Worm (Caenorhabditis elegans) whole organism, young adult: Measurements from ENCODE around the gene nmr-2.

Experiments used
- B0019.2 ChIP-seq: fragments of 200-800 bp; sonication (Bioruptor generic); conservative IDR thresholded peaks from 2 replicates; pipeline ENCODE4 v1.3.6; 2022; ENCODE audit warnings: missing genetic modification reagents, missing genetic modification characterization, missing compliant biosample characterization
- B0336.3 ChIP-seq: fragments of 200-800 bp; sonication (Bioruptor generic); IDR thresholded peaks from 2 replicates; pipeline ENCODE4 v1.3.6; 2022; ENCODE audit warnings: missing genetic modification characterization, missing compliant biosample characterization
- F39B2.1 ChIP-seq: fragments of 200-800 bp; sonication (Bioruptor generic); IDR thresholded peaks from 2 replicates; pipeline ENCODE4 v1.3.6; 2022; ENCODE audit warnings: missing genetic modification reagents, missing genetic modification characterization, missing compliant biosample characterization
- F57A8.1 ChIP-seq: fragments of 200-800 bp; sonication (Bioruptor generic); optimal IDR thresholded peaks from 2 replicates; lab custom pipeline; 2018; ENCODE audit warnings: mild to moderate bottlenecking, missing genetic modification characterization, moderate library complexity, missing compliant biosample characterization
- K12H6.12 ChIP-seq: fragments of 200-800 bp; sonication (Bioruptor generic); optimal IDR thresholded peaks from 2 replicates; lab custom pipeline; 2018; ENCODE audit warnings: mild to moderate bottlenecking, missing genetic modification characterization, missing compliant biosample characterization
- Y53G8AR.9 ChIP-seq: fragments of 200-800 bp; sonication (Bioruptor generic); conservative IDR thresholded peaks from 2 replicates; pipeline ENCODE4 v1.3.6; 2022; ENCODE audit warnings: missing genetic modification reagents, missing genetic modification characterization, missing compliant biosample characterization
- Y67H2A.10 ChIP-seq: fragments of 200-800 bp; sonication (Bioruptor generic); conservative IDR thresholded peaks from 2 replicates; pipeline ENCODE4 v1.3.6; 2022; ENCODE audit warnings: missing genetic modification reagents, missing genetic modification characterization, missing compliant biosample characterization
- Y95B8A.8 ChIP-seq: fragments of 200-800 bp; sonication (Bioruptor generic); IDR thresholded peaks from 2 replicates; pipeline ENCODE4 v1.3.6; 2022; ENCODE audit warnings: missing genetic modification reagents, missing genetic modification characterization, missing compliant biosample characterization
- ZK185.1 ChIP-seq: sonication (generic microtip); optimal IDR thresholded peaks from 2 replicates; lab custom pipeline; 2016; ENCODE audit warnings: mild to moderate bottlenecking, missing genetic modification characterization, missing compliant biosample characterization; ENCODE audit not compliant: poor library complexity, severe bottlenecking
- aptf-3 ChIP-seq: fragments of 200-800 bp; sonication (Bioruptor generic); IDR thresholded peaks from 2 replicates; pipeline ENCODE4 v1.3.6; 2022; ENCODE audit warnings: missing genetic modification characterization, missing compliant biosample characterization
- athp-1 ChIP-seq: sonication (generic microtip); optimal IDR thresholded peaks from 2 replicates; lab custom pipeline; 2017; ENCODE audit warnings: mild to moderate bottlenecking, missing genetic modification characterization, missing compliant biosample characterization
- attf-3 ChIP-seq: fragments of 200-800 bp; sonication (Bioruptor generic); conservative IDR thresholded peaks from 2 replicates; pipeline ENCODE4 v1.3.6; 2022; ENCODE audit warnings: missing genetic modification reagents, missing genetic modification characterization, missing compliant biosample characterization
- ccch-3 ChIP-seq: fragments of 200-800 bp; sonication (Bioruptor generic); optimal IDR thresholded peaks from 2 replicates; lab custom pipeline; 2018; ENCODE audit warnings: mild to moderate bottlenecking, missing genetic modification characterization, missing compliant biosample characterization
- ceh-100 ChIP-seq: fragments of 200-800 bp; sonication (Bioruptor generic); IDR thresholded peaks from 2 replicates; pipeline ENCODE4 v1.3.6; 2022; ENCODE audit warnings: missing genetic modification reagents, missing genetic modification characterization, missing compliant biosample characterization
- ceh-40 ChIP-seq: fragments of 200-800 bp; sonication (Bioruptor generic); IDR thresholded peaks from 2 replicates; pipeline ENCODE4 v1.3.6; 2022; ENCODE audit warnings: missing genetic modification characterization, missing compliant biosample characterization
- ceh-91 ChIP-seq: fragments of 200-800 bp; sonication (Bioruptor generic); IDR thresholded peaks from 2 replicates; pipeline ENCODE4 v1.3.6; 2022; ENCODE audit warnings: missing genetic modification reagents, missing genetic modification characterization, missing compliant biosample characterization
- dpff-1 ChIP-seq: sonication (generic microtip); optimal IDR thresholded peaks from 2 replicates; lab custom pipeline; 2017; ENCODE audit warnings: mild to moderate bottlenecking, missing genetic modification characterization, missing compliant biosample characterization
- efl-1 ChIP-seq: fragments of 150-350 bp; optimal IDR thresholded peaks from 2 replicates; lab custom pipeline; 2014; ENCODE audit warnings: missing biosample characterization, missing genetic modification reagents, missing genetic modification characterization
- egl-44 ChIP-seq: fragments of 200-800 bp; sonication (Bioruptor generic); IDR thresholded peaks from 2 replicates; pipeline ENCODE4 v1.3.6; 2022; ENCODE audit warnings: missing genetic modification reagents, missing genetic modification characterization, missing compliant biosample characterization
- egrh-3 ChIP-seq: fragments of 200-800 bp; sonication (Bioruptor generic); IDR thresholded peaks from 2 replicates; pipeline ENCODE4 v1.3.6; 2022; ENCODE audit warnings: missing genetic modification reagents, missing genetic modification characterization, missing compliant biosample characterization
- gei-17 ChIP-seq: fragments of 200-800 bp; sonication (Bioruptor generic); optimal IDR thresholded peaks from 2 replicates; lab custom pipeline; 2018; ENCODE audit warnings: mild to moderate bottlenecking, missing genetic modification characterization, missing compliant biosample characterization
- hrde-1 ChIP-seq: sonication (generic microtip); optimal IDR thresholded peaks from 2 replicates; lab custom pipeline; 2016; ENCODE audit warnings: missing genetic modification characterization, mild to moderate bottlenecking, missing compliant biosample characterization, moderate library complexity, missing genotype, missing genetic modification reagents, borderline replicate concordance
- hsf-1 ChIP-seq: fragments of 200-800 bp; sonication (Bioruptor generic); IDR thresholded peaks from 2 replicates; pipeline ENCODE4 v1.3.6; 2022; ENCODE audit warnings: missing genetic modification reagents, missing genetic modification characterization, missing compliant biosample characterization
- let-526 ChIP-seq: fragments of 200-800 bp; sonication (Bioruptor generic); IDR thresholded peaks from 2 replicates; pipeline ENCODE4 v1.3.6; 2022; ENCODE audit warnings: missing genetic modification reagents, missing genetic modification characterization, missing compliant biosample characterization
- lin-26 ChIP-seq: fragments of 200-800 bp; sonication (Bioruptor generic); IDR thresholded peaks from 2 replicates; pipeline ENCODE4 v1.3.6; 2022; ENCODE audit warnings: missing genetic modification reagents, missing genetic modification characterization, missing compliant biosample characterization
- lin-54 ChIP-seq: fragments of 200-800 bp; sonication (Bioruptor generic); optimal IDR thresholded peaks from 2 replicates; lab custom pipeline; 2018; ENCODE audit warnings: mild to moderate bottlenecking, missing genetic modification characterization, missing compliant biosample characterization
- madf-3 ChIP-seq: fragments of 200-800 bp; sonication (Bioruptor generic); IDR thresholded peaks from 2 replicates; pipeline ENCODE4 v1.3.6; 2022; ENCODE audit warnings: missing genetic modification reagents, missing genetic modification characterization, missing compliant biosample characterization
- madf-8 ChIP-seq: fragments of 200-800 bp; sonication (Bioruptor generic); conservative IDR thresholded peaks from 2 replicates; pipeline ENCODE4 v1.3.6; 2022; ENCODE audit warnings: missing genetic modification reagents, missing genetic modification characterization, missing compliant biosample characterization
- mel-28 ChIP-seq: sonication (generic microtip); optimal IDR thresholded peaks from 2 replicates; lab custom pipeline; 2016; ENCODE audit warnings: borderline replicate concordance, mild to moderate bottlenecking, missing genetic modification characterization, missing compliant biosample characterization
- mes-4 ChIP-seq: sonication (generic microtip); optimal IDR thresholded peaks from 2 replicates; lab custom pipeline; 2016; ENCODE audit warnings: missing genotype, missing genetic modification characterization, missing compliant biosample characterization
- mxl-1 ChIP-seq: sonication (generic microtip); optimal IDR thresholded peaks from 2 replicates; lab custom pipeline; 2016; ENCODE audit warnings: missing genetic modification characterization, missing compliant biosample characterization
- nfya-2 ChIP-seq: fragments of 200-800 bp; sonication (Bioruptor generic); IDR thresholded peaks from 2 replicates; pipeline ENCODE4 v1.3.6; 2022; ENCODE audit warnings: missing genetic modification reagents, missing genetic modification characterization, missing compliant biosample characterization
- nfyb-1 ChIP-seq: fragments of 200-800 bp; sonication (Bioruptor generic); IDR thresholded peaks from 2 replicates; pipeline ENCODE4 v1.3.6; 2022; ENCODE audit warnings: missing genetic modification reagents, missing genetic modification characterization, missing compliant biosample characterization
- nhr-179 ChIP-seq: sonication (generic microtip); optimal IDR thresholded peaks from 2 replicates; lab custom pipeline; 2016; ENCODE audit warnings: mild to moderate bottlenecking, missing genetic modification characterization, missing compliant biosample characterization
- sdz-38 ChIP-seq: sonication (generic microtip); optimal IDR thresholded peaks from 2 replicates; lab custom pipeline; 2016; ENCODE audit warnings: missing genotype, missing genetic modification characterization, missing compliant biosample characterization
- sea-2 ChIP-seq: fragments of 200-800 bp; sonication (Bioruptor generic); IDR thresholded peaks from 2 replicates; pipeline ENCODE4 v1.3.6; 2022; ENCODE audit warnings: missing genetic modification characterization, missing compliant biosample characterization
- snpc-1.1 ChIP-seq: sonication (generic microtip); optimal IDR thresholded peaks from 2 replicates; lab custom pipeline; 2017; ENCODE audit warnings: missing genetic modification characterization, mild to moderate bottlenecking, missing compliant biosample characterization, antibody characterized with exemption, moderate library complexity, missing genotype, missing genetic modification reagents; ENCODE audit not compliant: insufficient read depth
- snpc-1.3 ChIP-seq: sonication (generic microtip); optimal IDR thresholded peaks from 2 replicates; lab custom pipeline; 2017; ENCODE audit warnings: missing genetic modification characterization, mild to moderate bottlenecking, missing compliant biosample characterization, antibody characterized with exemption, moderate library complexity, missing genotype, missing genetic modification reagents; ENCODE audit not compliant: insufficient read depth
- snpc-3.4 ChIP-seq: sonication (generic microtip); optimal IDR thresholded peaks from 2 replicates; lab custom pipeline; 2017; ENCODE audit warnings: missing genetic modification characterization, mild to moderate bottlenecking, missing compliant biosample characterization, antibody characterized with exemption, moderate library complexity, missing genotype, missing genetic modification reagents
- tbx-9 ChIP-seq: sonication (generic microtip); optimal IDR thresholded peaks from 2 replicates; lab custom pipeline; 2016; ENCODE audit warnings: borderline replicate concordance, missing genetic modification characterization, inconsistent platforms, missing compliant biosample characterization
- unc-130 ChIP-seq: sonication (generic microtip); optimal IDR thresholded peaks from 2 replicates; lab custom pipeline; 2016; ENCODE audit warnings: missing genetic modification reagents, missing genetic modification characterization, missing compliant biosample characterization
- unc-62 ChIP-seq: fragments of 150-350 bp; optimal IDR thresholded peaks from 2 replicates; lab custom pipeline; 2014; ENCODE audit warnings: missing biosample characterization, missing genetic modification reagents, missing genetic modification characterization
- zfh-2 ChIP-seq: fragments of 200-800 bp; sonication (Bioruptor generic); conservative IDR thresholded peaks from 2 replicates; pipeline ENCODE4 v1.3.6; 2022; ENCODE audit warnings: missing genetic modification reagents, missing genetic modification characterization, missing compliant biosample characterization
- ztf-18 ChIP-seq: sonication (generic microtip); optimal IDR thresholded peaks from 2 replicates; lab custom pipeline; 2016; ENCODE audit warnings: missing genotype, mild to moderate bottlenecking, missing genetic modification characterization, missing compliant biosample characterization
- ztf-22 ChIP-seq: fragments of 200-800 bp; sonication (Bioruptor generic); optimal IDR thresholded peaks from 2 replicates; lab custom pipeline; 2018; ENCODE audit warnings: mild to moderate bottlenecking, missing genetic modification characterization, moderate library complexity, missing compliant biosample characterization

Gene nmr-2

DNA sequence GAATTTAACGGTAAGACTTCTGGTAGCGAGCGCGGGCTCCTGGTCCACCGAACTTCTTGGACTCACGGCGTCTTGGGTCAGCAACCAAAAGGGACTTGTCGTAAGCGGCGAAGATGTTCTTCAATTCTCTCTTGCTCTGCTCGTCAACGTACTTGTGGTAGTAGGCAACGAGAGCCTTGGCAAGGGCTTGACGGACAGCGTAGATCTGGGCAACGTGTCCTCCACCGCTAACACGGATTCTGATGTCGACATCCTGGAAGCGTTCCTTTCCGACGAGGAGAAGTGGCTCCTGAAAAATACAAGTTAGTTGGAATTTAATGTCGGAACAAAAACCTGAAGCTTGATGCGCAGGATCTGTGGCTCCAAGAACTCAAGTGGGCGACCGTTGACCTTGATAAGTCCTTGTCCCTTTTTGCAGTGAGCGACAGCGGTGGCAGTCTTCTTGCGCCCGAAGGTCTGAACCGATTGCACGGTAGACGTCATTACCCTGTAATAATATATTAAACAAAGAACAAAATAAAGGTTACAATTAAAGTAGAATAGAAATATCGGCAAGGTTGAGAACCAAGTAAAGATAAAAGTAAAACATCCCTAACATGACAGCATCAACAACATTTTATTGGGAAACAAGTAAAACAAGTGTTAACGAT lies 11.3 kb downstream of the nmr-2 start, which contains the start of gene rps-16 (continued):
- TF ChIP-seq madf-8 (GFP tag; lab: Robert Waterston, UW) (no peak), zfh-2 (GFP tag; lab: Robert Waterston, UW) (peak; percentile 63; the same call in 1 of the 2 replicates), Y53G8AR.9 (peak; percentile 77; the same call in 1 of the 2 replicates)
- TF ChIP-seq, all 124 proteins: peak for 46

DNA sequence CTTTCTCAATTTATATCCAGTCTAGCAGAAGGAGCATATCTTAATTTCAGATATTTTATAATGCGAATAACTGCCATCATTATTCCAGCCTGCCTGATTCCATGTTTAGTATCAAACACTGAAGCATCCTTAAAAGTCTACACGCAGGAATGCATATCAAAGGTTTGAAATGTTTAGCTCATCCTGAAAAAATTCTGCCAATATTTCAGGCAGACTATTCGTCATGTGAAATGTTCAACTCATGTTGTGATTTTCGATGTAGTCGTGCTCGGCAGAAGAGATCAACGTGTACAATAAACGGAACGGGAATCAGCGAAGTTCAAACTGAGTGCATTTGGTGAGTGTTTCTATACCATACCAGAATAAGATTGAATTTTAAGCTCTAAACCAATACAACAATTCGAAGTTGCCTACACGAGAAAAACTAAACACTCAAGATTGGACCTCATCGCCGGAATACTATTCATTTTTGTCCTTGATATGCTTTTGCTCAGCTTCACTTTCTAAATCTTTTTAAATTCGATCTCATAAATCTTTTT lies 11.9 kb downstream of the nmr-2 start, which contains the start of gene T01C3.11:
Gene T01C3.11 (plus strand): TSS at position 51 of the 539 bp plus-strand sequence.
- 0 out of 2 replicates have a peak, but pooled peaks have one; percentile 11 for TF ChIP-seq ceh-40 (GFP tag; lab: Robert Waterston, UW)
- TF ChIP-seq F39B2.1 (GFP tag; lab: Robert Waterston, UW): no peak
- peak; percentile 54 for TF ChIP-seq snpc-1.3 (tag; lab: Kevin White, UChicago)
- no peak for TF ChIP-seq ccch-3
- TF ChIP-seq tbx-9 (tag; lab: Kevin White, UChicago): no peak
- no peak for TF ChIP-seq dpff-1 (tag; lab: Kevin White, UChicago)
- no peak for TF ChIP-seq Y67H2A.10
- no peak for TF ChIP-seq egl-44 (GFP tag; lab: Robert Waterston, UW)
- TF ChIP-seq lin-54 (GFP tag; lab: Kevin White, UChicago): peak; percentile 25
- no peak for TF ChIP-seq mxl-1 (tag; lab: Kevin White, UChicago)
- peak; percentile 50 for TF ChIP-seq snpc-3.4 (tag; lab: Kevin White, UChicago)
- TF ChIP-seq Y95B8A.8 (GFP tag; lab: Robert Waterston, UW): no peak
- TF ChIP-seq K12H6.12 (tag; lab: Kevin White, UChicago): no peak
- no peak for TF ChIP-seq attf-3 (GFP tag; lab: Robert Waterston, UW)
- TF ChIP-seq sea-2 (GFP tag; lab: Robert Waterston, UW): no peak
- TF ChIP-seq ztf-22 (GFP tag; lab: Kevin White, UChicago): no peak
- TF ChIP-seq B0336.3 (GFP tag; lab: Robert Waterston, UW): no peak
- TF ChIP-seq unc-62 (GFP tag; lab: Kevin White, UChicago): no peak
- peak; percentile 35 for TF ChIP-seq snpc-1.1
- TF ChIP-seq gei-17 (GFP tag; lab: Kevin White, UChicago): no peak
- no peak for TF ChIP-seq nfya-2 (GFP tag; lab: Robert Waterston, UW)
- no peak for TF ChIP-seq egrh-3 (GFP tag; lab: Robert Waterston, UW)
- no peak for TF ChIP-seq mel-28 (tag; lab: Kevin White, UChicago)
- no peak for TF ChIP-seq efl-1 (GFP tag; lab: Kevin White, UChicago)
- no peak for TF ChIP-seq B0019.2 (GFP tag; lab: Robert Waterston, UW)
- TF ChIP-seq ztf-18: no peak
- TF ChIP-seq ceh-100 (GFP tag; lab: Robert Waterston, UW): no peak; the same call in 1 of the 2 replicates
- TF ChIP-seq athp-1 (tag; lab: Kevin White, UChicago): peak; percentile 34
- TF ChIP-seq F57A8.1 (GFP tag; lab: Kevin White, UChicago): no peak
- TF ChIP-seq aptf-3: no peak
- peak; percentile 7 for TF ChIP-seq ZK185.1 (tag; lab: Kevin White, UChicago)
- no peak for TF ChIP-seq ceh-91
- TF ChIP-seq nhr-179 (tag; lab: Kevin White, UChicago): no peak
- TF ChIP-seq madf-8 (GFP tag; lab: Robert Waterston, UW): no peak
- TF ChIP-seq Y53G8AR.9: no peak
- TF ChIP-seq madf-3 (GFP tag; lab: Robert Waterston, UW): peak; percentile 82; the same call in 1 of the 2 replicates
- TF ChIP-seq let-526: no peak
- TF ChIP-seq unc-130: no peak
- peak; percentile 5; the same call in 1 of the 2 replicates for TF ChIP-seq hsf-1 (GFP tag; lab: Robert Waterston, UW)
- no peak for TF ChIP-seq sdz-38
- TF ChIP-seq lin-26 (GFP tag; lab: Robert Waterston, UW): no peak
- peak; percentile 16 for TF ChIP-seq mes-4 (tag; lab: Kevin White, UChicago)
- TF ChIP-seq hrde-1 (tag; lab: Kevin White, UChicago): peak; percentile 84
- no peak for TF ChIP-seq nfyb-1 (GFP tag; lab: Robert Waterston, UW)
